Worm (Caenorhabditis elegans) whole organism, L1 larva: ENCODE measurements around the gene pig-1.

Experiments
- C04F5.9 ChIP-seq: sonication (generic microtip); optimal IDR thresholded peaks from 2 replicates; lab custom pipeline; 2016; ENCODE audit warnings: missing genetic modification characterization, missing compliant biosample characterization
- C16A3.4 ChIP-seq: fragments of 150-350 bp; optimal IDR thresholded peaks from 2 replicates; lab custom pipeline; 2014; ENCODE audit warnings: missing biosample characterization, missing genetic modification characterization
- Y116A8C.19 ChIP-seq: sonication (generic microtip); optimal IDR thresholded peaks from 2 replicates; lab custom pipeline; 2016; ENCODE audit warnings: missing compliant biosample characterization, missing genetic modification characterization, borderline replicate concordance
- alr-1 ChIP-seq: fragments of 200-800 bp; sonication (Bioruptor generic); optimal IDR thresholded peaks from 2 replicates; lab custom pipeline; 2018; ENCODE audit warnings: borderline replicate concordance, mild to moderate bottlenecking, missing genetic modification characterization, missing compliant biosample characterization
- ama-1 ChIP-seq: fragments of 150-350 bp; optimal IDR thresholded peaks from 2 replicates; lab custom pipeline; 2014
- ceh-63 ChIP-seq: fragments of 200-800 bp; sonication (Bioruptor generic); optimal IDR thresholded peaks from 2 replicates; lab custom pipeline; 2018; ENCODE audit warnings: mild to moderate bottlenecking, missing genetic modification characterization, missing compliant biosample characterization
- ceh-8 ChIP-seq: fragments of 200-800 bp; sonication (Bioruptor generic); optimal IDR thresholded peaks from 2 replicates; lab custom pipeline; 2018; ENCODE audit warnings: mild to moderate bottlenecking, missing genetic modification characterization, moderate library complexity, missing compliant biosample characterization
- dsc-1 ChIP-seq: sonication (generic microtip); optimal IDR thresholded peaks from 2 replicates; lab custom pipeline; 2016; ENCODE audit warnings: mild to moderate bottlenecking, missing genetic modification characterization, missing compliant biosample characterization
- efl-1 ChIP-seq, 4 experiments: fragments of 150-350 bp; optimal IDR thresholded peaks in 3 of 4; peaks in 1 of 4; 1 replicate in 1 of 4; 2 replicates in 3 of 4; lab custom pipeline; 2014; ENCODE audit warnings: missing biosample characterization in 2 of 4, missing genetic modification characterization in 2 of 4, missing genetic modification reagents in 2 of 4
- egl-27 ChIP-seq, 2 experiments: fragments of 150-350 bp in 1 of 2; sonication (generic microtip); optimal IDR thresholded peaks; 3 replicates each; lab custom pipeline; 2017 to 2018; ENCODE audit warnings: missing biosample characterization in 2 of 2, missing genetic modification characterization in 2 of 2, missing genetic modification reagents in 2 of 2
- elt-2 ChIP-seq: sonication (generic microtip); optimal IDR thresholded peaks from 2 replicates; lab custom pipeline; 2016; ENCODE audit warnings: missing genetic modification characterization, mild to moderate bottlenecking, inconsistent platforms, missing compliant biosample characterization, missing genetic modification reagents
- elt-3 ChIP-seq, 6 experiments: fragments of 150-350 bp in 1 of 6; sonication (generic microtip); optimal IDR thresholded peaks; 2 replicates each; lab custom pipeline; 2017 to 2018; ENCODE audit warnings: missing biosample characterization in 6 of 6, missing genetic modification characterization in 6 of 6, inconsistent platforms in 1 of 6
- grh-1 ChIP-seq: fragments of 200-800 bp; sonication (Bioruptor generic); IDR thresholded peaks from 2 replicates; pipeline ENCODE4 v1.3.6; 2022; ENCODE audit warnings: missing genetic modification reagents, missing genetic modification characterization, missing compliant biosample characterization
- hpl-2 ChIP-seq: fragments of 150-350 bp; optimal IDR thresholded peaks from 2 replicates; lab custom pipeline; 2014; ENCODE audit warnings: missing biosample characterization, missing genetic modification reagents, missing genetic modification characterization
- isw-1 ChIP-seq: fragments of 200-800 bp; sonication (Bioruptor generic); IDR thresholded peaks from 2 replicates; pipeline ENCODE4 v1.3.6; 2022; ENCODE audit warnings: missing genetic modification characterization, missing compliant biosample characterization
- jun-1 ChIP-seq: fragments of 150-350 bp; optimal IDR thresholded peaks from 2 replicates; lab custom pipeline; 2014; ENCODE audit warnings: missing biosample characterization, missing genetic modification reagents, missing genetic modification characterization
- lin-14 ChIP-seq: fragments of 200-800 bp; sonication (Bioruptor generic); optimal IDR thresholded peaks from 2 replicates; lab custom pipeline; 2018; ENCODE audit warnings: mild to moderate bottlenecking, missing genetic modification characterization, moderate library complexity, missing compliant biosample characterization
- lin-15B ChIP-seq: fragments of 150-350 bp; sonication (generic microtip); optimal IDR thresholded peaks from 3 replicates; lab custom pipeline; 2014; ENCODE audit warnings: missing biosample characterization, missing genetic modification characterization
- lin-39 ChIP-seq: fragments of 150-350 bp; optimal IDR thresholded peaks from 2 replicates; lab custom pipeline; 2014; ENCODE audit warnings: missing biosample characterization, missing genetic modification reagents, missing genetic modification characterization
- lir-3 ChIP-seq: sonication (generic microtip); optimal IDR thresholded peaks from 2 replicates; lab custom pipeline; 2016; ENCODE audit warnings: mild to moderate bottlenecking, missing genetic modification characterization, moderate library complexity, missing compliant biosample characterization; ENCODE audit not compliant: poor library complexity
- lsy-2 ChIP-seq, 2 experiments: fragments of 150-350 bp; optimal IDR thresholded peaks; 2 replicates each; lab custom pipeline; 2014; ENCODE audit warnings: missing biosample characterization in 2 of 2, missing genetic modification characterization in 2 of 2
- mab-9 ChIP-seq: fragments of 200-800 bp; sonication (Bioruptor generic); IDR thresholded peaks from 2 replicates; pipeline ENCODE4 v1.3.6; 2022; ENCODE audit warnings: missing genetic modification reagents, missing genetic modification characterization, missing compliant biosample characterization
- mep-1 ChIP-seq: fragments of 150-350 bp; optimal IDR thresholded peaks from 2 replicates; lab custom pipeline; 2014; ENCODE audit warnings: missing biosample characterization, missing genetic modification characterization
- nhr-20 ChIP-seq: sonication (generic microtip); optimal IDR thresholded peaks from 2 replicates; lab custom pipeline; 2016; ENCODE audit warnings: mild to moderate bottlenecking, missing genetic modification characterization, missing compliant biosample characterization
- nhr-85 ChIP-seq: sonication (generic microtip); peaks from one replicate; lab custom pipeline; 2016; ENCODE audit warnings: missing genetic modification characterization, inconsistent platforms, missing compliant biosample characterization
- rnt-1 ChIP-seq: sonication (generic microtip); optimal IDR thresholded peaks from 2 replicates; lab custom pipeline; 2016; ENCODE audit warnings: mild to moderate bottlenecking, missing genetic modification characterization, moderate library complexity, missing compliant biosample characterization
- skn-1 ChIP-seq: fragments of 150-350 bp; optimal IDR thresholded peaks from 2 replicates; lab custom pipeline; 2014; ENCODE audit warnings: missing biosample characterization, missing genetic modification characterization
- snpc-4 ChIP-seq: fragments of 150-350 bp; optimal IDR thresholded peaks from 2 replicates; lab custom pipeline; 2014; ENCODE audit warnings: missing biosample characterization, missing genetic modification characterization
- snu-23 ChIP-seq: sonication (generic microtip); optimal IDR thresholded peaks from 2 replicates; lab custom pipeline; 2016; ENCODE audit warnings: missing genetic modification characterization, missing compliant biosample characterization
- sox-4 ChIP-seq: sonication (generic microtip); optimal IDR thresholded peaks from 2 replicates; lab custom pipeline; 2016; ENCODE audit warnings: missing genetic modification characterization, missing compliant biosample characterization
- sup-37 ChIP-seq: fragments of 200-800 bp; sonication (Bioruptor generic); optimal IDR thresholded peaks from 2 replicates; lab custom pipeline; 2018; ENCODE audit warnings: mild to moderate bottlenecking, missing genetic modification characterization, missing compliant biosample characterization
- tbx-2 ChIP-seq: sonication (generic microtip); optimal IDR thresholded peaks from 2 replicates; lab custom pipeline; 2016; ENCODE audit warnings: missing genetic modification characterization, missing compliant biosample characterization
- unc-130 ChIP-seq: fragments of 150-350 bp; optimal IDR thresholded peaks from 2 replicates; lab custom pipeline; 2017; ENCODE audit warnings: missing biosample characterization, missing genetic modification characterization, inconsistent platforms
- unc-98 ChIP-seq: fragments of 200-800 bp; sonication (Bioruptor generic); IDR thresholded peaks from 2 replicates; pipeline ENCODE4 v1.3.6; 2022; ENCODE audit warnings: missing genetic modification characterization, missing compliant biosample characterization
- vab-15 ChIP-seq: sonication (generic microtip); optimal IDR thresholded peaks from 2 replicates; lab custom pipeline; 2017; ENCODE audit warnings: missing genotype, mild to moderate bottlenecking, missing genetic modification characterization, missing compliant biosample characterization
- xbp-1 ChIP-seq: sonication (generic microtip); optimal IDR thresholded peaks from 2 replicates; lab custom pipeline; 2016; ENCODE audit warnings: missing genetic modification characterization, missing compliant biosample characterization
- zag-1 ChIP-seq: fragments of 150-350 bp; optimal IDR thresholded peaks from 2 replicates; lab custom pipeline; 2014; ENCODE audit warnings: missing biosample characterization, missing genetic modification characterization
- zip-4 ChIP-seq: fragments of 200-800 bp; sonication (Bioruptor generic); optimal IDR thresholded peaks from 2 replicates; lab custom pipeline; 2018; ENCODE audit warnings: mild to moderate bottlenecking, missing genetic modification characterization, moderate library complexity, missing compliant biosample characterization
- ztf-11 ChIP-seq, 2 experiments: sonication (generic microtip); optimal IDR thresholded peaks; 2 replicates each; lab custom pipeline; 2016 to 2017; ENCODE audit warnings: missing genetic modification characterization in 2 of 2, missing biosample characterization in 1 of 2, missing compliant biosample characterization in 1 of 2

The pig-1 gene

DNA sequence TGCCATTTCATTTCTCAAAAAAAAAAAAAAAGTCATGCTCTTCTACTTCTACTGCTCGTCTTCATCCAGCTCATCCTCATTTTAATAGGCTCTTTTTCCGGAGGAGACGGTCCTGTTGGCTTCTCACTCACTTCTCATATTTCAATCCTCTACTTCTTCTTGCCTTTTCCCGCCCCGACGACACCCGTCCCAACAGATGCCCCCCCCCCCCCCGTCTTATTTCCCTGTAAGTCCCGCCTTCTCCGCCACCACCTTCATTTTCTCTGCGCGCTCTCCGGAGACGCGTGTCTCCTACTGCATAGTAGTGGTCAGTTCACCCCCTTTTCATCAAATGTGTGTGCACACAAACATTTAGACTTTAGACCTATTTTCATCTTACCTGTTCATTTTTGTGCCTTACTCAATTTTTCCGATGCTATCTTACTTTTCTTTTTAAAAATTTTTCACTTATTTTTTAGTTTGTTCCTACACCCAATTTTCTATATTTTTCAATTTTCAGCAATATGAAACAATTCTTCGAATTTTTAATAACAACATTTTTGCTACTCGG lies 39.6 kb upstream of the pig-1 start, which contains the start of gene efn-4:
Gene efn-4 (plus strand): TSS at position 500 of the 550 bp plus-strand sequence.
- TF ChIP-seq egl-27 (tag; optimal IDR thresholded peaks at IDR 0.05; lab: Kevin White, UChicago) = no peak
- TF ChIP-seq unc-98 (GFP tag; lab: Robert Waterston, UW) = no peak
- no peak for TF ChIP-seq ama-1 (lab: Kevin White, UChicago)
- no peak for TF ChIP-seq rnt-1
- TF ChIP-seq ceh-8 = no peak
- no peak for TF ChIP-seq snu-23 (GFP tag; lab: Kevin White, UChicago)
- TF ChIP-seq C16A3.4 (tag; lab: Kevin White, UChicago) = no peak

DNA sequence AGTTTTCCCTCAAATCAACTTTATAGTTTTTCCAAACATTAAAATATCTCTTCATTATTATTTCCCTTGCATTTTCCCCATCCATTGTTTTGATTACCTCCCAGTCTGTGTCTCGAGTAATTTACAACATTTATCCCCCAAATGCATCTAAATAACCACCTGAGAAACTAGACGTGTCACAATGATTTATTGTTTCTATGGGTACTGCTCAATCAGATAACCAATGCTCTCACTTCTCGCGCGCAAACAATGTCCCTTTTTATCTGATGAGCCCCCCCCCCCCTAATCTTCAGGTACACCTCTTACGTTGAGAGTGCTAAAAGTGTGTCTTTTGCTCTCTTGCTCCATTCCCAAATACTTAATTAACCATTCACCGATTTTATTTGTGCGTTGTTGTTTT lies 34.7 kb upstream of the pig-1 start:
- no peak for TF ChIP-seq hpl-2
- no peak for TF ChIP-seq xbp-1 (tag; lab: Kevin White, UChicago)
- no peak for TF ChIP-seq isw-1 (GFP tag; lab: Robert Waterston, UW)
- TF ChIP-seq mab-9 (GFP tag; lab: Robert Waterston, UW) = no peak
- no peak for TF ChIP-seq Y116A8C.19 (tag; lab: Kevin White, UChicago)
- TF ChIP-seq grh-1 = no peak
- no peak for TF ChIP-seq nhr-20
- TF ChIP-seq sox-4 (tag; lab: Kevin White, UChicago) = no peak
- TF ChIP-seq zag-1 (tag; lab: Kevin White, UChicago) = no peak
- no peak for TF ChIP-seq mep-1 (tag; lab: Kevin White, UChicago)
- TF ChIP-seq dsc-1 = no peak
- no peak for TF ChIP-seq jun-1 (tag; lab: Kevin White, UChicago)
- TF ChIP-seq efl-1 (optimal IDR thresholded peaks at IDR 0.05; lab: Kevin White, UChicago) = no peak
- no peak for TF ChIP-seq efl-1 (GFP tag; optimal IDR thresholded peaks at IDR 0.05 in 1 of 2; lab: Kevin White, UChicago)
- TF ChIP-seq lin-14 (GFP tag; lab: Kevin White, UChicago) = no peak
- no peak for TF ChIP-seq skn-1 (tag; lab: Kevin White, UChicago)
- no peak for TF ChIP-seq unc-130 (tag; lab: Kevin White, UChicago)
- no peak for TF ChIP-seq tbx-2
- TF ChIP-seq lsy-2 (tag; optimal IDR thresholded peaks at IDR 0.05; lab: Kevin White, UChicago) = no peak
- TF ChIP-seq elt-2 = no peak
- no peak for TF ChIP-seq zip-4 (GFP tag; lab: Kevin White, UChicago)
- TF ChIP-seq, all 84 proteins: peak for 0

- TF ChIP-seq zip-4 (GFP tag; lab: Kevin White, UChicago) (no peak), ceh-63 (GFP tag; lab: Kevin White, UChicago) (no peak), alr-1 (tag; lab: Kevin White, UChicago) (no peak), C16A3.4 (tag; lab: Kevin White, UChicago) (no peak), vab-15 (tag; lab: Kevin White, UChicago) (no peak), lin-15B (no peak), elt-2 (peak; percentile 88), lin-39 (no peak)
Measured at ce11 chrIV:551923-552322, 32.7 kb upstream of the pig-1 start.

- TF ChIP-seq C16A3.4 (tag; lab: Kevin White, UChicago) (no peak), C04F5.9 (tag; lab: Kevin White, UChicago) (no peak), sup-37 (GFP tag; lab: Kevin White, UChicago) (no peak), grh-1 (no peak), snpc-4 (tag; lab: Kevin White, UChicago) (no peak), elt-3 (tag; optimal IDR thresholded peaks at IDR 0.05; lab: Kevin White, UChicago) (no peak), lir-3 (tag; lab: Kevin White, UChicago) (no peak), jun-1 (tag; lab: Kevin White, UChicago) (no peak), ztf-11 (tag; optimal IDR thresholded peaks at IDR 0.05; lab: Kevin White, UChicago) (no peak), nhr-85 (tag; lab: Kevin White, UChicago) (no peak)
- TF ChIP-seq, all 84 proteins: peak for 0
Measured at ce11 chrIV:548000-548399, 28.7 kb upstream of the pig-1 start, which contains the start of gene F56A11.4. Gene F56A11.4 (plus strand): TSS chrIV:548300.
